Fruit fly (Drosophila melanogaster): ENCODE results near the gene SP1029.

DNA sequence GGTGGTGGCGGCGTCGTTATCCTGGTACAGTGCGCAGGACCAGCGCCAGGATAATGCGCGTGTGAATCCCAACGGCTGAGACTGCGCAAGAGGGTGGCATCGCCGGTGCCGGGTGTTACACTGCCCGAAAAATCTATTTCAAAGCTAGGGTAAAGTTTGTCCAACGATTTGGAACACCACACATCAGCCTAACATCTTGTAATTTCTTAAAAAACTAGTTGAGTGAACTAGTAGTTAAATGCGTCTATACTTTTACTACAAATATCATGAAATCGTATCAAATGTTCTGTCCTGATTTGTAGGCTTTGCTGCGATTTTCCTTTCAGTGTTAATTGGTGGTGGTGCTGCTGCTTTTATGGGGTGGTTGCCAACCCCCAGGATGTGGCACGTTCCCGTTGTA lies 14.8 kb upstream of the SP1029 start:
- TF ChIP-seq CG3847 (GFP tag; IDR thresholded peaks at IDR 0.05) (no peak), Eip74EF (GFP tag; optimal IDR thresholded peaks at IDR 0.05) (no peak), ftz-f1 (GFP tag; optimal IDR thresholded peaks at IDR 0.05) (no peak), Vsx1 (GFP tag; optimal IDR thresholded peaks at IDR 0.05) (no peak), Fer3 (tag; optimal IDR thresholded peaks at IDR 0.05) (no peak), HmgD (GFP tag; optimal IDR thresholded peaks at IDR 0.05) (no peak)
